Fruit fly (Drosophila melanogaster): ENCODE results near the gene CG6168.
A peak's percentile ranks its signal among the peaks of the same experiment; 100 is the strongest.

The CG6168 gene

dm6 chr3L:11324549-11325015 is 3.1 kb upstream of the CG6168 start (continued):
- TF ChIP-seq pdm3 (GFP tag; optimal IDR thresholded peaks at IDR 0.05) (peak; percentile 44), Blimp-1 (GFP tag; optimal IDR thresholded peaks at IDR 0.05) (peak; percentile 16), Lpt (GFP tag; optimal IDR thresholded peaks at IDR 0.05) (peak; percentile 88), ss (GFP tag; optimal IDR thresholded peaks at IDR 0.05) (peak; percentile 96 to 99), CG10669 (GFP tag; optimal IDR thresholded peaks at IDR 0.05) (peak; percentile 57), eg (GFP tag; IDR thresholded peaks at IDR 0.05) (peak; percentile 87), achi (GFP tag; optimal IDR thresholded peaks at IDR 0.05) (peak; percentile 44), CG6792 (GFP tag; optimal IDR thresholded peaks at IDR 0.05) (peak; percentile 67), CG11762 (GFP tag; optimal IDR thresholded peaks at IDR 0.05; ENCODE audit: insufficient read depth) (peak; percentile 47), Met (GFP tag; optimal IDR thresholded peaks at IDR 0.05) (peak; percentile 46), CG3032 (tag; optimal IDR thresholded peaks at IDR 0.05) (peak; percentile 68), CG16779 (tag; optimal IDR thresholded peaks at IDR 0.05) (peak; percentile 91), topi (GFP tag; optimal IDR thresholded peaks at IDR 0.05) (peak; percentile 34), CG11902 (GFP tag; optimal IDR thresholded peaks at IDR 0.05) (no peak), Eip78C (GFP tag) (peak; percentile 94), Hr38 (GFP tag; optimal IDR thresholded peaks at IDR 0.05) (no peak), Sox15 (GFP tag; optimal IDR thresholded peaks at IDR 0.05) (no peak), Sox102F (GFP tag; optimal IDR thresholded peaks at IDR 0.05) (peak; percentile 67)

dm6 chr3L:11323896-11324278 is 2.4 kb upstream of the CG6168 start:
- TF ChIP-seq achi (GFP tag; optimal IDR thresholded peaks at IDR 0.05) (peak; percentile 3), salr (GFP tag; optimal IDR thresholded peaks at IDR 0.05) (no peak)

dm6 chr3L:11323221-11323895 is 1.8 kb upstream of the CG6168 start:
- TF ChIP-seq topi (GFP tag; optimal IDR thresholded peaks at IDR 0.05) (peak; percentile 19), Ets96B (tag; optimal IDR thresholded peaks at IDR 0.05) (peak; percentile 1), OdsH (GFP tag; optimal IDR thresholded peaks at IDR 0.05) (no peak), CG6854 (GFP tag; optimal IDR thresholded peaks at IDR 0.05) (peak; percentile 55), Sox14 (GFP tag; optimal IDR thresholded peaks at IDR 0.05) (no peak), Met (GFP tag; optimal IDR thresholded peaks at IDR 0.05) (peak; percentile 3), svp (GFP tag) (peak; percentile 82), Lpt (GFP tag; optimal IDR thresholded peaks at IDR 0.05) (peak; percentile 27), esn (GFP tag; optimal IDR thresholded peaks at IDR 0.05) (no peak), CG9139 (GFP tag; optimal IDR thresholded peaks at IDR 0.05) (peak; percentile 42), pdm3 (GFP tag; optimal IDR thresholded peaks at IDR 0.05) (no peak), CG6276 (GFP tag; optimal IDR thresholded peaks at IDR 0.05) (no peak), spab (GFP tag; optimal IDR thresholded peaks at IDR 0.05) (no peak), ss (GFP tag; optimal IDR thresholded peaks at IDR 0.05) (peak; percentile 6 to 10), CG1621 (tag; optimal IDR thresholded peaks at IDR 0.05) (peak; percentile 48), CG6808 (GFP tag; optimal IDR thresholded peaks at IDR 0.05) (peak; percentile 31), CG3919 (GFP tag; optimal IDR thresholded peaks at IDR 0.05) (peak; percentile 27), Eip78C (GFP tag) (peak; percentile 71), CG16779 (tag; optimal IDR thresholded peaks at IDR 0.05) (no peak), CG6163 (GFP tag; IDR thresholded peaks at IDR 0.05) (peak; percentile 71), achi (GFP tag; optimal IDR thresholded peaks at IDR 0.05) (no peak), Hr4 (GFP tag; optimal IDR thresholded peaks at IDR 0.05) (no peak), CG3032 (tag; optimal IDR thresholded peaks at IDR 0.05) (no peak), Smox (GFP tag; optimal IDR thresholded peaks at IDR 0.05) (no peak), eg (GFP tag; IDR thresholded peaks at IDR 0.05) (peak; percentile 13; the same call in 1 of the 3 replicates), dsx (GFP tag; optimal IDR thresholded peaks at IDR 0.05; ENCODE audit: poor library complexity, severe bottlenecking) (peak; percentile 3), CG11294 (GFP tag; IDR thresholded peaks at IDR 0.05) (0 out of 2 replicates have a peak, but pooled peaks have one; percentile 23), CG31627 (GFP tag; optimal IDR thresholded peaks at IDR 0.05) (peak; percentile 11), Gug (GFP tag; IDR thresholded peaks at IDR 0.05) (peak; percentile 31; the same call in 1 of the 2 replicates)
